Worm (Caenorhabditis elegans): ENCODE measurements around the gene mdt-11.

Gene mdt-11

ce11 chrIII:5024393-5024964, 3.5 kb downstream of the mdt-11 start, which contains the start of gene pcf-11:
pcf-11 (plus strand) TSS chrIII:5024914.
- TF ChIP-seq hmg-1.2 (GFP tag; IDR thresholded peaks at IDR 0.05) (peak; percentile 46; the same call in 1 of the 2 replicates), ztf-18 (tag; optimal IDR thresholded peaks at IDR 0.05) (peak; percentile 46), hsf-1 (GFP tag; IDR thresholded peaks at IDR 0.05) (no peak), lin-35 (GFP tag; optimal IDR thresholded peaks at IDR 0.05) (peak in 1 of 3 experiments; percentile 58), pbrm-1 (GFP tag; IDR thresholded peaks at IDR 0.05) (no peak), snpc-4 (GFP tag; optimal IDR thresholded peaks at IDR 0.05) (no peak), snpc-4 (tag; optimal IDR thresholded peaks at IDR 0.05) (peak in 2 of 4 experiments; percentile 17 to 31), ztf-6 (GFP tag; IDR thresholded peaks at IDR 0.05) (no peak), attf-6 (GFP tag; IDR thresholded peaks at IDR 0.05) (no peak), mes-4 (tag; optimal IDR thresholded peaks at IDR 0.05) (no peak), lin-54 (GFP tag; optimal IDR thresholded peaks at IDR 0.05) (peak; percentile 17), B0336.3 (GFP tag; IDR thresholded peaks at IDR 0.05) (no peak), F49E8.2 (tag; optimal IDR thresholded peaks at IDR 0.05; ENCODE audit: insufficient read depth) (no peak), ekl-4 (GFP tag; IDR thresholded peaks at IDR 0.05) (0 out of 2 replicates have a peak, but pooled peaks have one; percentile 20), unc-130 (GFP tag; optimal IDR thresholded peaks at IDR 0.05) (no peak), dpl-1 (GFP tag; optimal IDR thresholded peaks at IDR 0.05) (no peak), sdz-38 (tag; optimal IDR thresholded peaks at IDR 0.05) (no peak), rcor-1 (GFP tag; IDR thresholded peaks at IDR 0.05) (no peak), madf-6 (GFP tag; IDR thresholded peaks at IDR 0.05) (no peak), attf-3 (GFP tag; conservative IDR thresholded peaks at IDR 0.05) (no peak), F23B12.7 (tag; optimal IDR thresholded peaks at IDR 0.05; ENCODE audit: insufficient read depth) (peak; percentile 3), F33H1.4 (GFP tag; IDR thresholded peaks at IDR 0.05) (peak; percentile 73), aptf-3 (GFP tag; IDR thresholded peaks at IDR 0.05) (no peak), hlh-26 (GFP tag; conservative IDR thresholded peaks at IDR 0.05) (no peak), K12H6.12 (tag; optimal IDR thresholded peaks at IDR 0.05) (no peak), him-1 (tag; optimal IDR thresholded peaks at IDR 0.05) (no peak), tbp1 (GFP tag; optimal IDR thresholded peaks at IDR 0.05) (peak; percentile 15), bed-2 (GFP tag; IDR thresholded peaks at IDR 0.05) (no peak), tlf-1 (GFP tag; optimal IDR thresholded peaks at IDR 0.05) (peak; percentile 54), unc-62 (GFP tag; optimal IDR thresholded peaks at IDR 0.05) (no peak), snpc-3.4 (tag; optimal IDR thresholded peaks at IDR 0.05) (peak; percentile 26), snpc-1.3 (tag; optimal IDR thresholded peaks at IDR 0.05; ENCODE audit: insufficient read depth) (peak; percentile 12), ztf-3 (GFP tag; optimal IDR thresholded peaks at IDR 0.05) (no peak), mcd-1 (GFP tag; IDR thresholded peaks at IDR 0.05) (peak; percentile 36; the same call in 1 of the 2 replicates), lin-40 (tag; optimal IDR thresholded peaks at IDR 0.05) (peak; percentile 1), madf-10 (tag; optimal IDR thresholded peaks at IDR 0.05) (peak; percentile 14), ztf-25 (GFP tag; IDR thresholded peaks at IDR 0.05) (no peak), B0019.2 (GFP tag; conservative IDR thresholded peaks at IDR 0.05) (no peak), somi-1 (GFP tag; optimal IDR thresholded peaks at IDR 0.05) (no peak), dpff-1 (tag; optimal IDR thresholded peaks at IDR 0.05) (no peak), C06A6.2 (GFP tag; conservative IDR thresholded peaks at IDR 0.05) (0 out of 2 replicates have a peak, but pooled peaks have one; percentile 13), F37B4.10 (GFP tag; IDR thresholded peaks at IDR 0.05) (no peak), atf-7 (tag; optimal IDR thresholded peaks at IDR 0.05) (no peak), nfya-1 (tag; optimal IDR thresholded peaks at IDR 0.05; ENCODE audit: borderline replicate concordance, insufficient read depth) (no peak), zfh-2 (GFP tag; conservative IDR thresholded peaks at IDR 0.05) (peak; percentile 73), Y53G8AR.9 (GFP tag; conservative IDR thresholded peaks at IDR 0.05) (no peak), let-607 (tag; optimal IDR thresholded peaks at IDR 0.05) (peak; percentile 33 to 36), nfya-2 (GFP tag; IDR thresholded peaks at IDR 0.05) (no peak)
